Worm (Caenorhabditis elegans) whole organism, midembryonic: Measurements from ENCODE around the gene npp-24.

Experiments used
- cog-1 ChIP-seq: sonication (generic microtip); optimal IDR thresholded peaks from 2 replicates; lab custom pipeline; 2016; ENCODE audit warnings: missing genetic modification characterization, missing compliant biosample characterization
- flt-1 ChIP-seq: fragments of 200-800 bp; sonication (Bioruptor generic); IDR thresholded peaks from 2 replicates; pipeline ENCODE4 v1.3.6; 2022; ENCODE audit warnings: missing genetic modification characterization, missing compliant biosample characterization
- klf-2 ChIP-seq: fragments of 200-800 bp; sonication (Bioruptor generic); conservative IDR thresholded peaks from 2 replicates; pipeline ENCODE4 v1.3.6; 2022; ENCODE audit warnings: missing genetic modification reagents, missing genetic modification characterization, missing compliant biosample characterization
- med-1 ChIP-seq: sonication (generic microtip); optimal IDR thresholded peaks from 2 replicates; lab custom pipeline; 2017; ENCODE audit warnings: missing genetic modification characterization, mild to moderate bottlenecking, missing compliant biosample characterization, antibody characterized with exemption, missing genetic modification reagents; ENCODE audit not compliant: insufficient read depth
- ref-1 ChIP-seq: fragments of 200-800 bp; sonication (Bioruptor generic); conservative IDR thresholded peaks from 2 replicates; pipeline ENCODE4 v1.3.6; 2022; ENCODE audit warnings: missing genetic modification reagents, missing genetic modification characterization, missing compliant biosample characterization
- tab-1 ChIP-seq: fragments of 200-800 bp; sonication (Bioruptor generic); IDR thresholded peaks from 2 replicates; pipeline ENCODE4 v1.3.6; 2022; ENCODE audit warnings: missing genetic modification characterization, missing compliant biosample characterization
- ztf-23 ChIP-seq: fragments of 200-800 bp; sonication (Bioruptor generic); IDR thresholded peaks from 2 replicates; pipeline ENCODE4 v1.3.6; 2022; ENCODE audit warnings: missing genetic modification reagents, missing genetic modification characterization, missing compliant biosample characterization
- ztf-29 ChIP-seq: fragments of 200-800 bp; sonication (Bioruptor generic); IDR thresholded peaks from 2 replicates; pipeline ENCODE4 v1.3.6; 2022; ENCODE audit warnings: missing genetic modification reagents, missing genetic modification characterization, missing compliant biosample characterization

DNA sequence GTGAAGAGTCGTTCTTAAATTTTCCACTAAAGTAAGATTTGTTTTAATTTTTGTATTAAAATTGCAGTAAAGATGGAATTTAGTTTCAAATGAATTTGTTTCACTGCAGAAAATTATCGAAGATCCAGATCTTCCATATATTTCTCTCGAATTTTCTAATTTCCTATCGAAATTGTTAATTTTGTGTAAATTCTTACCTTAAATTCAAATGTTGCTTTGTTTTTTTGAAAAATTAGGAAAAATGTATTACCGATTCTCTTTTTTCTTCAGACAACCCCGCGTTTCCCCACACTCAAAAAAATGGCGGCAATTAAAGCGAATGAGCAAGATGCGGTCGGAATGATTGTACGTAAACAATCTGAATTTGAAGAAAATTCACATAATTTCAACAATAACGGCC lies 44.1 kb downstream of the npp-24 start, which contains the start of gene C17C3.6:
- no peak for TF ChIP-seq tab-1
- TF ChIP-seq ztf-29 (GFP tag; lab: Robert Waterston, UW), result no peak
- TF ChIP-seq klf-2 (GFP tag; lab: Robert Waterston, UW), result no peak
- TF ChIP-seq flt-1 (GFP tag; lab: Robert Waterston, UW), result no peak
- TF ChIP-seq med-1 (GFP tag; lab: Kevin White, UChicago), result no peak
- TF ChIP-seq ztf-23 (GFP tag; lab: Robert Waterston, UW), result no peak
- no peak for TF ChIP-seq cog-1 (tag; lab: Kevin White, UChicago)
- TF ChIP-seq ref-1 (GFP tag; lab: Robert Waterston, UW), result no peak
